Worm (Caenorhabditis elegans) whole organism, late embryonic: ENCODE measurements around the gene cca-1.

Experiments used
- K09A11.1 ChIP-seq: sonication (generic microtip); optimal IDR thresholded peaks from 2 replicates; lab custom pipeline; 2017; ENCODE audit warnings: antibody characterized with exemption, mild to moderate bottlenecking, missing genetic modification characterization, missing compliant biosample characterization; ENCODE audit not compliant: insufficient read depth
- T23F11.4 ChIP-seq: fragments of 200-800 bp; sonication (Bioruptor generic); optimal IDR thresholded peaks from 2 replicates; lab custom pipeline; 2018; ENCODE audit warnings: mild to moderate bottlenecking, missing genetic modification characterization, missing compliant biosample characterization
- ceh-30 ChIP-seq: fragments of 150-350 bp; optimal IDR thresholded peaks from 2 replicates; lab custom pipeline; 2014; ENCODE audit warnings: missing biosample characterization, missing genetic modification characterization
- ceh-31 ChIP-seq: sonication (generic microtip); optimal IDR thresholded peaks from 2 replicates; lab custom pipeline; 2016; ENCODE audit warnings: missing genetic modification characterization, missing compliant biosample characterization
- fkh-10 ChIP-seq: fragments of 150-350 bp; optimal IDR thresholded peaks from 2 replicates; lab custom pipeline; 2014; ENCODE audit warnings: missing biosample characterization, missing genetic modification reagents, missing genetic modification characterization
- hlh-13 ChIP-seq: fragments of 200-800 bp; sonication (Bioruptor generic); optimal IDR thresholded peaks from 2 replicates; lab custom pipeline; 2018; ENCODE audit warnings: mild to moderate bottlenecking, missing genetic modification characterization, missing compliant biosample characterization
- pha-4 ChIP-seq: fragments of 150-350 bp; optimal IDR thresholded peaks from 2 replicates; lab custom pipeline; 2018; ENCODE audit warnings: missing biosample characterization, missing genetic modification reagents, missing genetic modification characterization
- pqm-1 ChIP-seq: sonication (generic microtip); optimal IDR thresholded peaks from 2 replicates; lab custom pipeline; 2016; ENCODE audit warnings: missing genetic modification characterization, missing compliant biosample characterization
- ztf-16 ChIP-seq: sonication (generic microtip); optimal IDR thresholded peaks from 2 replicates; lab custom pipeline; 2017; ENCODE audit warnings: missing genetic modification characterization, missing compliant biosample characterization

ce11 chrX:7866493-7866892, 9.3 kb downstream of the cca-1 start:
- no peak for TF ChIP-seq pqm-1 (tag; lab: Kevin White, UChicago)
- no peak for TF ChIP-seq ceh-31 (tag; lab: Kevin White, UChicago)
- no peak for TF ChIP-seq ceh-30 (tag; lab: Kevin White, UChicago)
- no peak for TF ChIP-seq T23F11.4 (GFP tag; lab: Kevin White, UChicago)
- no peak for TF ChIP-seq hlh-13 (GFP tag; lab: Kevin White, UChicago)
- TF ChIP-seq fkh-10 (GFP tag; lab: Kevin White, UChicago): no peak
- TF ChIP-seq pha-4 (tag; lab: Kevin White, UChicago): no peak
- TF ChIP-seq ztf-16 (tag; lab: Kevin White, UChicago): no peak
- TF ChIP-seq K09A11.1 (tag; lab: Kevin White, UChicago): no peak
